Worm (Caenorhabditis elegans) whole organism, early embryonic: ENCODE measurements around the gene C50B6.7.

Source experiments
- B0310.2 ChIP-seq: sonication (generic microtip); optimal IDR thresholded peaks from 2 replicates; lab custom pipeline; 2016; ENCODE audit warnings: mild to moderate bottlenecking, missing genetic modification characterization, missing compliant biosample characterization
- aly-1 ChIP-seq: sonication (generic microtip); optimal IDR thresholded peaks from 2 replicates; lab custom pipeline; 2016; ENCODE audit warnings: missing genetic modification characterization, missing compliant biosample characterization
- ama-1 ChIP-seq: fragments of 150-350 bp; optimal IDR thresholded peaks from 2 replicates; lab custom pipeline; 2014
- ceh-36 ChIP-seq: sonication (generic microtip); optimal IDR thresholded peaks from 2 replicates; lab custom pipeline; 2016; ENCODE audit warnings: missing genetic modification characterization, inconsistent platforms, missing compliant biosample characterization
- flt-1 ChIP-seq: fragments of 200-800 bp; sonication (Bioruptor generic); IDR thresholded peaks from 2 replicates; pipeline ENCODE4 v1.3.6; 2022; ENCODE audit warnings: missing genetic modification characterization, missing compliant biosample characterization
- hmbx-1 ChIP-seq: sonication (generic microtip); optimal IDR thresholded peaks from 2 replicates; lab custom pipeline; 2016; ENCODE audit warnings: mild to moderate bottlenecking, missing genetic modification characterization, missing compliant biosample characterization
- tra-4 ChIP-seq: sonication (generic microtip); optimal IDR thresholded peaks from 2 replicates; lab custom pipeline; 2017; ENCODE audit warnings: missing genetic modification characterization, missing compliant biosample characterization

Gene C50B6.7

DNA sequence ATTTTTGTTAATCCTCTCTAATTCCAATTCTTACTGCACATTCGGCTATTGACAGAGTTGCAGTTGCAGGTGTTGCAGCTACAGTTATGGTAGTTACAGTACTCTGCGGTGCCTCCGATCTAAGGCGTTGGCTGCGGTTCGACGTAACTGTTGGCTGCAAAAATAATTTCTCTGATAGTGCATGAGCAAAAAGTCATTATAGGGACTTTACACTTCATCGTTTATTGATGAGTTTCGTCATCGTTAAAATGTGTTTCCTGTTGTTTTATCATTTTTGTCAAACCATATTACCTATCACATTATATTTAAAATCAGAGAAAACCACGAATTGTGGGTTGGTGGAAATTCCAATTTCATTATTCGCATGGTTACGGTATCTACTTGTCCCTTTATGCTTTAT is 50.2 kb downstream of the C50B6.7 start:
- TF ChIP-seq hmbx-1, result no peak
- TF ChIP-seq ceh-36, result no peak

DNA sequence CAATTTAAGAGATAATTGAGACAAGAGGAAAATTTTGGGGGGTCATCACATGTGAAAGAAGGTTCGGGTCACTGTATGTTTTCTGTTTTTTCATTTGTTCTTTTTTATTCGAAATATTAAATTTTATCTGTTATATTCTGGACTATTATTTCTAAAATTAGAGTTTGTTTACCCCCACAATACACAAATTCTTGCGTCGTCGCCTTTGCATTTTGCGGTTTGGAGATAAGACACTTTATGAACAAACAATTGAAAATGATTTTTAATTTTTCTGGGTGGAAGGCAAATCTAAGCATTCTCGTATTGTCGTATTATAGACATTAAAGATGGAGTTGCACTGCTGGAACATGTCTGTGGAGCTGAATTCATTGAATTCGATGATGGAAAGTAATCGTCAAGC is 51.5 kb downstream of the C50B6.7 start:
- TF ChIP-seq ama-1 (lab: Kevin White, UChicago) (no peak), tra-4 (no peak), ceh-36 (no peak), B0310.2 (tag; lab: Kevin White, UChicago) (no peak), aly-1 (no peak), flt-1 (no peak)
